Fruit fly (Drosophila melanogaster): ENCODE results near the gene CG46281.

CG46281 gene

DNA sequence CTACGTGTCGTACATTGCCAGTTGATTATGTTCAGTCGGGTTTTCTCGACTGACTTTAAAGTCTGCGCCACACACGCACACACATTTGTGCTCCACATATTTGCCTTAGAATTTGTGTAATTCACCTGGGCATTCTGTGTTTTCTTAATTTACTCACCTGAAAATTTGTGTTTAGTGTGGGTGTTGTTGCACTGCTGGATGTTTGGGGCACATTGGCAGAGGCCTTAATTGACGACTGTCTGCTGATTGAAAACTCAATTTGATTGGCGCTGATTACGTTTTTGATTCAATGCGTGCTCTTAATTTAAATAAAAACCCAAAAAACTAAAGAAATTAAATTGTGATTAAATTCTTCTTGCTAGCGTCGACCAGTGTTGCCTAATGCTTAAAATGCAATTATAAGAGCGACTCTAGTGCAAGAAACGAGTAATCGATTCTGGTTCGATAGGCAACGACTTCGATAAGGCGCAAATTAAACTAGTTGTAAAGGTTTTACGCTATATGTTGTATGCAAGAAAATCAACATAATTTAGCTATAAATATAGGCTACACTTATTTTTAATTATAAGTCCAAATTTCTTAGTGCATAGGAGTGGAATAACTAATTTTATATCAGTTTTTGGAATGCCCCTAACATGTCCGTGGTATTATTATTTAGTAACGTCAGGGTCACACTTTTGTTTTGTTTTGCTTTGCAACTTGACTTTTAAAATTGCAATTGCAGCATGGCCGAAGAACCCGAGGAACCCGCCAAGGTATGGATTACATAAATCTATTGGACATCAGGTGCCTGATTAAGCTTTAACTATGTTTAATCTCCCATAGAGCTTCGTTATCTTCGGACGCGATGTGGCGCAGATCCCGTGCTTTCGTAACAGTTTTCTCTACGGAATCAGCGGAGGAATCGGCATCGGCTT lies at the start of gene CG46281, which contains the start of gene CG46280:
Gene CG46281, minus strand, starts transcription at position 51 of the 917 bp plus-strand sequence.
Gene CG46280, minus strand, starts transcription at position 403 of the 917 bp plus-strand sequence.
- TF ChIP-seq CG8478 (optimal IDR thresholded peaks at IDR 0.05) (no peak), Dll (optimal IDR thresholded peaks at IDR 0.05) (no peak), EcR (GFP tag; optimal IDR thresholded peaks at IDR 0.05) (no peak), usp (GFP tag; optimal IDR thresholded peaks at IDR 0.05) (no peak), psq (optimal IDR thresholded peaks at IDR 0.05) (no peak), pan (optimal IDR thresholded peaks at IDR 0.05) (no peak)

DNA sequence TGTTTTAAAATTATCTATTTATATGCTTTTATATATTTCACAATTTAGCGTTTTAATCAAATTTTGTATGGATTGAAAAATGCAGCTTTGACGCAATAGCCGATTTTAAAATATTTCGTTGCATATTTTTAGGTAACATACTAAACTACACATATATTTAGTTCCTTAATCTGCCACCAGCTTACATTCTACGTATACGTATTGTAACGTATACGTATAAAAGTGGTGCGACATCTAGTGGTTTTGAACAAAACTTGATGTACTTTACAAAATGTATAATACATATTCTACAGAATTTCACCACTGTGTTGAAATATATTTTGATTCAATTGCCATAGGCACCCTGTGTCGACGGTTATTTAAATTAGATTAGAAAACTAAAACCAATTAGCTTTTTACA lies 48.2 kb upstream of the CG46281 start:
- TF ChIP-seq usp (GFP tag; optimal IDR thresholded peaks at IDR 0.05): no peak
- TF ChIP-seq CG8478 (optimal IDR thresholded peaks at IDR 0.05): no peak
- TF ChIP-seq pan (optimal IDR thresholded peaks at IDR 0.05): no peak
- TF ChIP-seq psq (optimal IDR thresholded peaks at IDR 0.05): no peak
- TF ChIP-seq Dll (optimal IDR thresholded peaks at IDR 0.05): no peak

DNA sequence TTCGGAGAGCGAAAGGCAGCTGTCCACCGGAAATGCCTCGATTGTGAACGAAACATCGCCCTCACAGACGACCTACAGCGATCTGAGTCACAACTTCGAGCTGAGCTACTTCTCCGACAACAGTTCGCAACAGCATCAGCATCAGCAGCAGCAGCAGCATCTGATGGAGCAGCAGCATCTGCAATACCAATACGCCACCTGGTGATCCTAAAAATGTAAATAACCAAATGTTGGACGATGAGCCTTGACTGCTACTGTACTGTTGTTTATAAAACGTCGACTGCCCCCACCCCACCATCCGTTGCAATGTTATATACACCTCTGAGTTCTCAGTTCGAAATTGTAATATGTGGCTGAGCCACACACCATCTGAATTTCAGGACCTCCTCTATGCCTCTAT lies 47.2 kb upstream of the CG46281 start:
- TF ChIP-seq CG8478 (optimal IDR thresholded peaks at IDR 0.05) (no peak), psq (optimal IDR thresholded peaks at IDR 0.05) (no peak), EcR (GFP tag; optimal IDR thresholded peaks at IDR 0.05) (no peak), pan (optimal IDR thresholded peaks at IDR 0.05) (no peak), usp (GFP tag; optimal IDR thresholded peaks at IDR 0.05) (no peak), Dll (optimal IDR thresholded peaks at IDR 0.05) (no peak)

DNA sequence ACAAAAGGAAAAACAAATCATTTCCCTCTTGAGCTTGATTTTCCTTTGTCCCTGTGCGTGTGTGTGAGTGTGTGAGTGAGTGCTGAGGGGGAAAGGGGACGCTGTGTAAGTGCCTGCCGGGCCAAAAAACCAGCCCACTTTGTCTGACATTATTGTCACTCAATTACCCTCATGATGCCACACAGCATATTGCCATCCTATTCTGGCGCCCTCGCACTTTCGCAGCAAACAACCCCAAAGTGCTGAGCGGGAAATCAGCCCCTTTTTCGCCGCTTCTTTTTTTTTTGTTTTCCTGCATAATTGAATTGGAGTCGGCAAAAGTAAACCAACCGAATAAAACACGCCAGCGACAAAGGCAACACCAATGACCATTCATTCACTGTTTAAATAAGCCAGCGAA lies 45.6 kb upstream of the CG46281 start:
- TF ChIP-seq psq (optimal IDR thresholded peaks at IDR 0.05) (no peak), pan (optimal IDR thresholded peaks at IDR 0.05) (no peak), Dll (optimal IDR thresholded peaks at IDR 0.05) (no peak), EcR (GFP tag; optimal IDR thresholded peaks at IDR 0.05) (no peak), usp (GFP tag; optimal IDR thresholded peaks at IDR 0.05) (no peak), CG8478 (optimal IDR thresholded peaks at IDR 0.05) (no peak)

DNA sequence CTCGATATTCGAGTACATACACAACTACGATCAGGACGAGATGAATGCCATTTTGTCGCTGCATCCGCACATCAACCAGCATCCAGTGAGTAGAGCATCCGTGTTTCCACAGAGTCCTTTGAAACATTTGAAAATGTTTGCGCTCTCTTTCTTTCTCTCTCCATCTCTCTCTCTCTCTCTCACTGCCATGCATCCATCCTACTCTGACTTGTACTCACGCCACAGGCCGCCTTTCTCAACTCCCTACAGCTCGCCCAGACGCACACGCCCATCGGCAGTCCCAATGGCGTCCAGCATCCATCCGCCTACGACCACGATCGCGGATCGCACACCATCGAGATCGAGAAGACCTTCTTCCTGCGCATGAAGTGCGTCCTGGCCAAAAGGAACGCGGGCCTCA lies 44.5 kb upstream of the CG46281 start:
- TF ChIP-seq psq (optimal IDR thresholded peaks at IDR 0.05): no peak

DNA sequence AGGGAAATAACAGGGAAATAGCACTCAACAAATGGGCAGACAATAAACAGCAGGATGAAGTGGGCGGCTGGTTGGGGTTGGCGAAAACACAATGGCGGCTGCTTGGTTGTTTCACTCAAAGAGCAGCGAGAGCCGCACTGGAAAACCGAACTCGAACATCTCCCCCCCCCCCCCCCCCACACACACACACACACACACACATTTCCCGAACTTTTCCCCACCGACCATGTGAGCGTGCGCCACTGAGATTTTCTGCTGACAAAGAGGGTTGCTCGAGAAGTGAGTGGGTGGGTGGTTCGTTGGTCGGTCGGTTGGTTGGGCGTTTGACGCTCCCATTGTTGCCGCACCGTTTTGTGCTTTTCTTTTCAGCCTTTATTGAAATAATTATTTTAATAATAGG lies 43.1 kb upstream of the CG46281 start:
- TF ChIP-seq EcR (GFP tag; optimal IDR thresholded peaks at IDR 0.05): no peak
- TF ChIP-seq psq (optimal IDR thresholded peaks at IDR 0.05): no peak
- TF ChIP-seq usp (GFP tag; optimal IDR thresholded peaks at IDR 0.05): no peak
- TF ChIP-seq pan (optimal IDR thresholded peaks at IDR 0.05): no peak
- no peak for TF ChIP-seq CG8478 (optimal IDR thresholded peaks at IDR 0.05)
- no peak for TF ChIP-seq Dll (optimal IDR thresholded peaks at IDR 0.05)

DNA sequence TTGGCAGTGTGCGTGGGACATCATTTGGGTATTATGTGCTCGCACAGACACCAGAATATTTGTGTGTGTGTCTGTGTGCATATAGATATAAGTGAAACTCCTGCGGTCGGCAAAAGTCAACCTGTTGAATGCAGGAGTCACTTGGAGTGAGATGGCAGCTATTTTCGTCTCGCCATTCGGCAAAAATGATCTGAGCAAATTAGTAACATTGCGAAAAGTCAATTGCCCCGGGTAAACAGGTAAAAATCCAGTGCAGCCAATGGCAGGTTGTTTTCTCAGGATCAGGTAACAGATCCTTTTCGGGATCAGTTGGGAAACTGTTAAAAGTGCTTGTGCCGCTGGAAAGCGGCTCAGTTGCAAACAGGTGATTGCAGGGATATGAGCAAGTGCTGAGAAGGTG lies 41.9 kb upstream of the CG46281 start:
- TF ChIP-seq EcR (GFP tag; optimal IDR thresholded peaks at IDR 0.05): no peak
- TF ChIP-seq usp (GFP tag; optimal IDR thresholded peaks at IDR 0.05): no peak
- TF ChIP-seq psq (optimal IDR thresholded peaks at IDR 0.05): no peak
- TF ChIP-seq Dll (optimal IDR thresholded peaks at IDR 0.05): no peak
- no peak for TF ChIP-seq pan (optimal IDR thresholded peaks at IDR 0.05)
- TF ChIP-seq CG8478 (optimal IDR thresholded peaks at IDR 0.05): no peak

DNA sequence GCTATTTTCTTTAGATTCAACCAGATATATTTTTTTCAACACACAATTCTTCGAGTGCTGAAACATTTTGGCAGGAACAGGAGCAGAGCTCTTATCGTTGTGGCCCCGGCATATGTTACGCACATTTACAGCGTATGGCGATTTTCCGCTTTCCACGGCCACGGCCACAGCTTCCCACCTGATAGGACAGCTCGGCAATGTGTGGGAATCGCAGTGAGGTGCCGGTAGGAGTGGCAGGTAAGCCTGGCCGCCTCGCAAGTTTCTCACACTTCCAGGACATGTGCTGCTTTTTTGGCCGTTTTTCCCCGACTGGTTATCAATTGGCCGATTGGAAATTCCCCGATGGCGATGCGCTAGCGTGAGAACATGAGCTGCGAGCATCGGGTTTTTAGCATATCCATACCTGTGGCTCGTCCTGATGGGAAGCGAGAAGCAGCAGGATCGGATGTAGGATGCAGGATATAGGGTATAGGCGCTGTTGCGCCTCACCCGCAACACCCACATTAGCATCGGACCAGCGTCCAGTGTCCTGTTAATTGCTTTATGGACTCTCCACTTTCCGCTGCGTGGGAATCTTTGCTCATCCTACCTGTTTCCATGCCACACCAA lies 40.0 kb upstream of the CG46281 start:
- TF ChIP-seq psq (optimal IDR thresholded peaks at IDR 0.05) (no peak), CG8478 (optimal IDR thresholded peaks at IDR 0.05) (no peak), pan (optimal IDR thresholded peaks at IDR 0.05) (no peak), usp (GFP tag; optimal IDR thresholded peaks at IDR 0.05) (no peak), EcR (GFP tag; optimal IDR thresholded peaks at IDR 0.05) (no peak), Dll (optimal IDR thresholded peaks at IDR 0.05) (no peak)

DNA sequence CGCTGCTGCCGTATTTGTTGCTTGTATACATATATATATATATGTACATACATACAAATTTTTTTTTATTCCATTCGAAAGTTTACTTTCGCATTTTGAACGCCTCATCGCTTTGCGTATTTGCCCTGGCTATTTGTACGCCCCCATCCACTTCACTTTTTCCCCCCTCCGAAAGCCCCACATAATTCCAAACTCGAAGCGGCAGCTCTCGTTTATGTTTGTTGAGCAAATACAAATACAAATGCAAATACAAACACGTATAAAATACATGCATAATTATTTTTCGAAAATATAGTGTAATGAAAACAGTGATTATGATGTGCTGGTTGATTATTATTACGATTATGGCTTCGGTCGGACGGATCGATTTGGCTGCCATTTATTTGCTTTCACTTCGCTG lies 37.9 kb upstream of the CG46281 start:
- TF ChIP-seq pan (optimal IDR thresholded peaks at IDR 0.05) (no peak), Dll (optimal IDR thresholded peaks at IDR 0.05) (no peak), psq (optimal IDR thresholded peaks at IDR 0.05) (no peak), CG8478 (optimal IDR thresholded peaks at IDR 0.05) (no peak), usp (GFP tag; optimal IDR thresholded peaks at IDR 0.05) (no peak)

DNA sequence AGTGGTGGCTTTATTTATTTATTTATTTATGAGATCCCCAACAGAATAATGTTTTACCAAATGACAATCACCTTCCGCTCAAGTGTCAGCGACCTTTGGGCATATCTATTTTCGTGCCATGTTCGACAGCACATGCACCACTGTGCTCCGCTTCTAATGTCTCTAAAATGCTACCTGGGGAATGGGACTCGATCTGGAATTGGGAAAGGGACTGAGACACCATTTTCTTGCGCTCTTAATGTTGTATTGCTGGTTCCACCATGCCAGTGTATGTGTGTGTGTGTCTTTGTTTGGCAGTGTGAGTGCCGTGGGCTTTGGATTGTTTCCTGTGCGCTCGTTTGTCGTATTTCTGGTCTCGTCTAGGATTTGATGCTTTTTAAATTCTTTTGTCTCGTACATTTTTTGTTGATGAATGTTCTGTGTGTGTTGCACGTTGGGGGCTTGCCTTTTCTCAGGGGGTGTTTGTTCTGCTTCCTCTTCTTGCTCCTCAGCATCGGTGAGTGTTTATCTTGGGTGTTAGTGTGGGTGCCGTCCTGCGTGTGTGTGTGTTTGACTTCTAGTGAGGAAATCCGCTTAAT lies 35.2 kb upstream of the CG46281 start:
- TF ChIP-seq pan (optimal IDR thresholded peaks at IDR 0.05): no peak
- no peak for TF ChIP-seq psq (optimal IDR thresholded peaks at IDR 0.05)
- no peak for TF ChIP-seq usp (GFP tag; optimal IDR thresholded peaks at IDR 0.05)
- TF ChIP-seq Dll (optimal IDR thresholded peaks at IDR 0.05): peak; percentile 15
- peak in 1 of 2 experiments; percentile 55 for TF ChIP-seq EcR (GFP tag; optimal IDR thresholded peaks at IDR 0.05)
- no peak for TF ChIP-seq CG8478 (optimal IDR thresholded peaks at IDR 0.05)

DNA sequence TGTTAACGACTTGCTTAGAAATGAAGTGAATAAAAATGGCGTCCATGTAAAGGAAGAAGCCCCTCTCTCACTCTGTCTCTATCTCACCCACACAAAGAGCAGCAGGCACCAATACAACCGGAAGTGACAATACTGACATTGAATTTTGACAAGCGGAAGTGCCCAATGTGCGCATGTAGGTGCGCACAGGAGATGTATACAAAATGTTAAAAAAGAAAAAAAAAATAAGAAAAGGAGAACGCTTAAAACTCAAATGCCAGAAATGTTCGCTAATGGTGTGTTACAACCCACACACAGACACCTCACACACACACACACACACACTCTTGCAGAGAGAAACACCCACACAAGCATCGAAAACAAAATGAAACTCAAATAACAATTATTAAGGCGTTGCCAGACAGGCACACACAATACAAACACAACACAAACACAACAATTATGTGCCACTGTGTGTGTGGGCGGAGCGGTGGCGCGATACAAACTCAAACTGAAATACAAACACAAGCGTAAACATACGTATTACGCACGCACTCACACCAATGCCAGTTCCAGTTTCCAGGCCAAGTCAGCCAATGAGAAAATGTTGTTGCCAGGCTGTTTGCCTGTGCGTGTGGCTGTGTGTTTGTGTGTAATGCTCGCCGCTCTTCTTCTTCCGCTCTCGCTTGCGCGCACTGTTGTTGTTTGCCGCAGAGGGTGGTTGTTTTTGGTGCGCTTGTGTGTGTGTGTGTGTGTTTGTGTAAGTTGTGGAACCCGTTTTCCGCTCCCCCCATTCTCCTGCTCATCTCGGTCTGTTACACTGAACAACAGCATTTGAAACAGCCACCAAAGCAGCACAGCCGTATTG lies 33.9 kb upstream of the CG46281 start:
- TF ChIP-seq CG8478 (optimal IDR thresholded peaks at IDR 0.05) (peak; percentile 93), pan (optimal IDR thresholded peaks at IDR 0.05) (no peak), psq (optimal IDR thresholded peaks at IDR 0.05) (no peak), usp (GFP tag; optimal IDR thresholded peaks at IDR 0.05) (no peak), EcR (GFP tag; optimal IDR thresholded peaks at IDR 0.05) (no peak), Dll (optimal IDR thresholded peaks at IDR 0.05) (peak; percentile 76)

Measured in whole organism.